Fruit fly (Drosophila melanogaster): ENCODE results near the gene CG3552.

The CG3552 gene

dm6 chr3L:9457619-9458092 is 1.5 kb downstream of the CG3552 start, which contains the start of gene CG3437 (continued):
- TF ChIP-seq row (GFP tag; IDR thresholded peaks at IDR 0.05) (peak; percentile 100), Hand (GFP tag; optimal IDR thresholded peaks at IDR 0.05) (peak; percentile 97), fru (optimal IDR thresholded peaks at IDR 0.05) (no peak), ase (GFP tag; IDR thresholded peaks at IDR 0.05) (peak; percentile 99), NK7.1 (GFP tag; optimal IDR thresholded peaks at IDR 0.05) (peak; percentile 98), CG10543 (GFP tag; optimal IDR thresholded peaks at IDR 0.05) (peak; percentile 97), org-1 (GFP tag; optimal IDR thresholded peaks at IDR 0.05) (peak; percentile 98), CG30020 (tag; optimal IDR thresholded peaks at IDR 0.05) (peak; percentile 81), croc (GFP tag; conservative IDR thresholded peaks at IDR 0.05) (peak; percentile 98), CG30431 (GFP tag; optimal IDR thresholded peaks at IDR 0.05) (peak; percentile 98), sna (GFP tag; IDR thresholded peaks at IDR 0.05; ENCODE audit: partially characterized antibody) (no peak; the same call in 1 of the 2 replicates), Pdp1 (GFP tag; optimal IDR thresholded peaks at IDR 0.05) (peak; percentile 97 to 99), crc (GFP tag; optimal IDR thresholded peaks at IDR 0.05) (peak; percentile 95), BEAF-32 (GFP tag; optimal IDR thresholded peaks at IDR 0.05) (peak; percentile 47), CG4820 (GFP tag; optimal IDR thresholded peaks at IDR 0.05) (peak; percentile 97), Hmx (GFP tag; optimal IDR thresholded peaks at IDR 0.05) (peak; percentile 96), CG3281 (GFP tag; optimal IDR thresholded peaks at IDR 0.05) (peak; percentile 99), CG6791 (GFP tag; IDR thresholded peaks at IDR 0.05; ENCODE audit: partially characterized antibody) (no peak), CG34422 (GFP tag; IDR thresholded peaks at IDR 0.05) (peak; percentile 100), B-H1 (GFP tag; IDR thresholded peaks at IDR 0.05) (peak; percentile 99), tup (GFP tag; optimal IDR thresholded peaks at IDR 0.05) (peak; percentile 97), gsb-n (tag; optimal IDR thresholded peaks at IDR 0.05) (peak; percentile 97), gro (GFP tag; optimal IDR thresholded peaks at IDR 0.05) (peak; percentile 98), chn (GFP tag; optimal IDR thresholded peaks at IDR 0.05) (peak; percentile 99), CG1832 (GFP tag; optimal IDR thresholded peaks at IDR 0.05) (no peak), ssp (GFP tag; IDR thresholded peaks at IDR 0.05) (peak; percentile 95), CG42726 (GFP tag; IDR thresholded peaks at IDR 0.05; ENCODE audit: partially characterized antibody) (no peak), sisA (GFP tag; IDR thresholded peaks at IDR 0.05) (peak; percentile 99), Chrac-16 (GFP tag; optimal IDR thresholded peaks at IDR 0.05) (peak; percentile 98), CG7556 (GFP tag; optimal IDR thresholded peaks at IDR 0.05) (peak; percentile 98), YL-1 (GFP tag; optimal IDR thresholded peaks at IDR 0.05) (peak; percentile 98), kni (GFP tag; optimal IDR thresholded peaks at IDR 0.05) (peak; percentile 97), Fer2 (tag; optimal IDR thresholded peaks at IDR 0.05) (peak; percentile 98), Gug (GFP tag; IDR thresholded peaks at IDR 0.05) (peak; percentile 99), exex (tag; optimal IDR thresholded peaks at IDR 0.05) (peak; percentile 93), Mrtf (GFP tag; IDR thresholded peaks at IDR 0.05) (peak; percentile 99), Vsx1 (GFP tag; optimal IDR thresholded peaks at IDR 0.05) (peak; percentile 97), Aef1 (GFP tag; IDR thresholded peaks at IDR 0.05) (peak; percentile 99), CG15073 (GFP tag; optimal IDR thresholded peaks at IDR 0.05) (peak; percentile 89), CG31441 (GFP tag; IDR thresholded peaks at IDR 0.05) (peak; percentile 98), eyg (GFP tag; optimal IDR thresholded peaks at IDR 0.05) (peak; percentile 98), HLH4C (GFP tag; IDR thresholded peaks at IDR 0.05; ENCODE audit: partially characterized antibody) (0 out of 3 replicates have a peak, but pooled peaks have one; percentile 40), cas (GFP tag; IDR thresholded peaks at IDR 0.05) (peak; percentile 98), CG17359 (tag; optimal IDR thresholded peaks at IDR 0.05) (peak; percentile 99), CG13424 (tag; optimal IDR thresholded peaks at IDR 0.05) (peak; percentile 99), CG9932 (GFP tag; IDR thresholded peaks at IDR 0.05) (peak; percentile 99), Abd-B (GFP tag; optimal IDR thresholded peaks at IDR 0.05) (peak; percentile 99), CG14050 (GFP tag; IDR thresholded peaks at IDR 0.05) (peak; percentile 99), pho (GFP tag; optimal IDR thresholded peaks at IDR 0.05) (peak; percentile 98), CG14014 (GFP tag; IDR thresholded peaks at IDR 0.05) (peak; percentile 99), Nf-YB (GFP tag; optimal IDR thresholded peaks at IDR 0.05) (peak; percentile 87)

Data from whole organism, embryonic.